Fruit fly (Drosophila melanogaster): ENCODE data around the gene Ibf2.

The Ibf2 gene

dm6 chr3R:9229075-9229835 lies 29.0 kb downstream of the Ibf2 start (continued):
- TF ChIP-seq Max (GFP tag; optimal IDR thresholded peaks at IDR 0.05) (peak; percentile 67), CG34376 (GFP tag; optimal IDR thresholded peaks at IDR 0.05) (peak; percentile 8), C15 (GFP tag; IDR thresholded peaks at IDR 0.05) (no peak), ssp (GFP tag; IDR thresholded peaks at IDR 0.05) (peak; percentile 42), CG15269 (tag; optimal IDR thresholded peaks at IDR 0.05) (peak; percentile 52), Myb (GFP tag; optimal IDR thresholded peaks at IDR 0.05) (peak; percentile 52), CoRest (tag; optimal IDR thresholded peaks at IDR 0.05) (peak; percentile 80), ato (GFP tag; IDR thresholded peaks at IDR 0.05; ENCODE audit: partially characterized antibody) (no peak), CG17328 (GFP tag; IDR thresholded peaks at IDR 0.05) (peak; percentile 91), dysf (GFP tag; IDR thresholded peaks at IDR 0.05) (peak; percentile 65), CG17612 (GFP tag; IDR thresholded peaks at IDR 0.05) (no peak), gem (tag; optimal IDR thresholded peaks at IDR 0.05) (peak; percentile 89), ftz-f1 (GFP tag; optimal IDR thresholded peaks at IDR 0.05) (no peak), cg (GFP tag; optimal IDR thresholded peaks at IDR 0.05) (peak; percentile 69), CG18599 (GFP tag; optimal IDR thresholded peaks at IDR 0.05) (peak; percentile 83), Sry-δ (GFP tag; optimal IDR thresholded peaks at IDR 0.05) (peak; percentile 48), ase (GFP tag; IDR thresholded peaks at IDR 0.05) (0 out of 3 replicates have a peak, but pooled peaks have one; percentile 61), hth (optimal IDR thresholded peaks at IDR 0.05) (no peak), CG3065 (GFP tag; optimal IDR thresholded peaks at IDR 0.05) (no peak), Ets97D (GFP tag; optimal IDR thresholded peaks at IDR 0.05) (peak; percentile 6), Gsc (GFP tag; IDR thresholded peaks at IDR 0.05) (peak; percentile 52), CG10654 (GFP tag; optimal IDR thresholded peaks at IDR 0.05) (peak; percentile 80), CG2875 (GFP tag; optimal IDR thresholded peaks at IDR 0.05) (peak; percentile 62), Atf6 (GFP tag; IDR thresholded peaks at IDR 0.05) (no peak), CG3838 (GFP tag; optimal IDR thresholded peaks at IDR 0.05) (no peak), Hand (GFP tag; optimal IDR thresholded peaks at IDR 0.05) (peak; percentile 2), CG11247 (GFP tag; IDR thresholded peaks at IDR 0.05) (0 out of 2 replicates have a peak, but pooled peaks have one; percentile 38), kah (GFP tag; optimal IDR thresholded peaks at IDR 0.05) (peak; percentile 53), Drgx (GFP tag; IDR thresholded peaks at IDR 0.05) (peak; percentile 95), p53 (GFP tag; optimal IDR thresholded peaks at IDR 0.05) (peak; percentile 69), Ptx1 (GFP tag; IDR thresholded peaks at IDR 0.05) (peak; percentile 74), CG10267 (tag; optimal IDR thresholded peaks at IDR 0.05) (peak; percentile 84), CG2678 (tag; optimal IDR thresholded peaks at IDR 0.05) (peak; percentile 82), CG17802 (tag; optimal IDR thresholded peaks at IDR 0.05) (peak; percentile 40)

dm6 chr3R:9227944-9228343 lies 30.4 kb downstream of the Ibf2 start:
- no peak for TF ChIP-seq Ptx1 (GFP tag; IDR thresholded peaks at IDR 0.05)
- TF ChIP-seq Ets65A (GFP tag), result peak; percentile 22
- no peak for TF ChIP-seq CG11085 (GFP tag; IDR thresholded peaks at IDR 0.05)
- peak; percentile 60 for TF ChIP-seq Drgx (GFP tag; IDR thresholded peaks at IDR 0.05)
- TF ChIP-seq vvl (GFP tag; IDR thresholded peaks at IDR 0.05), result no peak
- TF ChIP-seq Elba2 (GFP tag; optimal IDR thresholded peaks at IDR 0.05), result peak; percentile 73
- TF ChIP-seq CG18619 (GFP tag; optimal IDR thresholded peaks at IDR 0.05), result no peak

All from whole organism, embryonic.